Fruit fly (Drosophila melanogaster) whole organism, adult: ENCODE results near the gene Nna1.
A peak's percentile ranks its signal among the peaks of the same experiment; 100 is the strongest.

Experiments
- CG11617 ChIP-seq: fragments of 200-800 bp; sonication (Bioruptor generic); optimal IDR thresholded peaks from 2 replicates; lab custom pipeline; 2017; ENCODE audit warnings: mild to moderate bottlenecking, missing biosample characterization, missing genetic modification reagents, missing genetic modification characterization
- CG12768 ChIP-seq: fragments of 200-800 bp; sonication (Bioruptor generic); optimal IDR thresholded peaks from 2 replicates; lab custom pipeline; 2017; ENCODE audit warnings: missing biosample characterization, missing genetic modification characterization, mild to moderate bottlenecking, moderate library complexity, missing genetic modification reagents
- CG14711 ChIP-seq: fragments of 200-800 bp; sonication (Bioruptor generic); optimal IDR thresholded peaks from 2 replicates; lab custom pipeline; 2018; ENCODE audit warnings: missing biosample characterization, mild to moderate bottlenecking, missing genetic modification characterization, moderate library complexity
- CG1620 ChIP-seq: fragments of 200-800 bp; sonication (Bioruptor generic); optimal IDR thresholded peaks from 2 replicates; lab custom pipeline; 2016; ENCODE audit warnings: missing biosample characterization, missing genetic modification characterization
- CG33017 ChIP-seq: fragments of 200-800 bp; sonication (Bioruptor generic); optimal IDR thresholded peaks from 2 replicates; lab custom pipeline; 2018; ENCODE audit warnings: missing biosample characterization, mild to moderate bottlenecking, missing genetic modification characterization, moderate library complexity
- CG5204 ChIP-seq: fragments of 200-800 bp; sonication (Bioruptor generic); optimal IDR thresholded peaks from 2 replicates; lab custom pipeline; 2016; ENCODE audit warnings: missing biosample characterization, missing genetic modification characterization
- CG7045 ChIP-seq: fragments of 200-800 bp; sonication (Bioruptor generic); optimal IDR thresholded peaks from 2 replicates; lab custom pipeline; 2017; ENCODE audit warnings: missing biosample characterization, mild to moderate bottlenecking, missing genetic modification characterization
- CG7101 ChIP-seq: fragments of 200-800 bp; sonication (Bioruptor generic); optimal IDR thresholded peaks from 2 replicates; lab custom pipeline; 2018; ENCODE audit warnings: missing biosample characterization, mild to moderate bottlenecking, missing genetic modification characterization, moderate library complexity
- Clk ChIP-seq: fragments of 200-800 bp; sonication (Bioruptor generic); optimal IDR thresholded peaks from 2 replicates; lab custom pipeline; 2017; ENCODE audit warnings: missing biosample characterization, missing genetic modification characterization
- Crg-1 ChIP-seq: fragments of 200-800 bp; sonication (Bioruptor generic); optimal IDR thresholded peaks from 2 replicates; lab custom pipeline; 2016; ENCODE audit warnings: missing biosample characterization, missing genetic modification characterization
- Hr96 ChIP-seq: fragments of 200-800 bp; sonication (Bioruptor generic); optimal IDR thresholded peaks from 2 replicates; lab custom pipeline; 2016; ENCODE audit warnings: missing biosample characterization, missing genetic modification characterization
- Mnt ChIP-seq: fragments of 200-800 bp; sonication (Bioruptor generic); optimal IDR thresholded peaks from 2 replicates; lab custom pipeline; 2016; ENCODE audit warnings: missing biosample characterization, mild to moderate bottlenecking, missing genetic modification characterization
- bab1 ChIP-seq: fragments of 200-800 bp; sonication (Bioruptor generic); optimal IDR thresholded peaks from 3 replicates; lab custom pipeline; 2019; ENCODE audit warnings: missing biosample characterization, mild to moderate bottlenecking, missing genetic modification characterization, moderate library complexity
- cic ChIP-seq: fragments of 200-800 bp; sonication (Bioruptor generic); optimal IDR thresholded peaks from 2 replicates; lab custom pipeline; 2017; ENCODE audit warnings: missing biosample characterization, mild to moderate bottlenecking, missing genetic modification characterization, moderate library complexity
- cnc ChIP-seq, 2 experiments: fragments of >200 bp; optimal IDR thresholded peaks; 2 replicates each; lab custom pipeline; 2017
- kay ChIP-seq: fragments of 200-800 bp; sonication (Bioruptor generic); peaks from one replicate; lab custom pipeline; 2016; ENCODE audit warnings: missing biosample characterization, missing genetic modification characterization, borderline replicate concordance
- ovo ChIP-seq: fragments of 200-800 bp; sonication (Bioruptor generic); optimal IDR thresholded peaks from 2 replicates; lab custom pipeline; 2016; ENCODE audit warnings: missing biosample characterization, missing genetic modification characterization
- pad ChIP-seq: fragments of 200-800 bp; sonication (Bioruptor generic); optimal IDR thresholded peaks from 3 replicates; lab custom pipeline; 2017; ENCODE audit warnings: missing biosample characterization, missing genetic modification characterization, mild to moderate bottlenecking, moderate library complexity, missing genetic modification reagents
- tj ChIP-seq: fragments of 200-800 bp; sonication (Bioruptor generic); optimal IDR thresholded peaks from 3 replicates; lab custom pipeline; 2017; ENCODE audit warnings: missing biosample characterization, mild to moderate bottlenecking, missing genetic modification characterization, moderate library complexity
- toe ChIP-seq: fragments of 200-800 bp; sonication (Bioruptor generic); optimal IDR thresholded peaks from 2 replicates; lab custom pipeline; 2016; ENCODE audit warnings: missing biosample characterization, missing genetic modification characterization

The Nna1 gene

DNA sequence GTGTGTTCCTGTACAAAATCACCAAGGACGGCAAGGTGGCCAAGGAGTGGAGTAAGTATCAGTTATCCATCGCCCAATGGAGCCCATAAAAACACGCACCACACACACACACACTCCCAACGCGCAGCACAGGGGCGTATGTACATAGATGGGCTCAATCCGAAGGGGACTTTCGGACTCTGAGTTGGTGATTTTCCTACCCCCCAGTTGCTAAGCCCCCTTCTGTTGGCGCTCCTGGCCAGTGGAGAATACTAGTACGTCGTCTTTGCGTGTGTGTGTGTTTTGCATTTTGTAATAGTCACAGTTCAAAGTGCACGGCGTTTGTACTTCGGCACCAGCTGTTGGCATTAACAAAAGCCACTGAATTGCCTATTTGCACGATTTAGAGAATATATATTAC lies 48.0 kb downstream of the Nna1 start:
- TF ChIP-seq CG1620 (GFP tag; lab: Kevin White, UChicago) (peak; percentile 75), CG12768 (GFP tag; lab: Kevin White, UChicago) (peak; percentile 95), CG33017 (tag; lab: Kevin White, UChicago) (peak; percentile 67), cnc (optimal IDR thresholded peaks at IDR 0.05; lab: Kevin White, UChicago) (no peak), Crg-1 (GFP tag; lab: Kevin White, UChicago) (peak; percentile 42), Hr96 (GFP tag; lab: Kevin White, UChicago) (peak; percentile 89), CG7101 (peak; percentile 78), ovo (GFP tag; lab: Kevin White, UChicago) (no peak), cic (peak; percentile 2), kay (peak; percentile 96), toe (peak; percentile 72), pad (GFP tag; lab: Kevin White, UChicago) (no peak), CG5204 (GFP tag; lab: Kevin White, UChicago) (peak; percentile 78), CG7045 (GFP tag; lab: Kevin White, UChicago) (peak; percentile 77), bab1 (peak; percentile 29), CG14711 (peak; percentile 48), Mnt (GFP tag; lab: Kevin White, UChicago) (peak; percentile 71), Clk (GFP tag; lab: Kevin White, UChicago) (peak; percentile 82), CG11617 (peak; percentile 54), tj (GFP tag; lab: Kevin White, UChicago) (peak; percentile 52)

DNA sequence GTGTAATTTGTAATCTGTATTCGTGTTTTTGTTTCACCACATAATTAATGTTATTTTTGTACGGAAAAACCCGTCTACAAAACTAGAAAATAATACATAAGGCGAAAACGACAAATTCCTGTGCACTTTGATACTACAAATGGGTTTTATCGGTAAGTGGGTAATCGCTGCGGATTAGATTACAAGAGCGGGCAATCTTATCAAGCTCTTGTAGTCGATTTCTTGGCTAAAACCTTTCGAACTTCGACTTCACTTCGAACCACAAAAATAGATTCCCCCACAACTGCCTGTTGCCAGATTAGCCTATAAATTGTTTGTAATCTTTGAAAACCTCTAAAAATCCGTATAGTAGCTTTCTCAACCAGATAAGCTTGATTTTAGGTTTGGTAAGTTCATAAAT lies 48.9 kb downstream of the Nna1 start:
- TF ChIP-seq cnc (optimal IDR thresholded peaks at IDR 0.05; lab: Kevin White, UChicago) (no peak), kay (no peak), Clk (GFP tag; lab: Kevin White, UChicago) (no peak), tj (GFP tag; lab: Kevin White, UChicago) (no peak)

DNA sequence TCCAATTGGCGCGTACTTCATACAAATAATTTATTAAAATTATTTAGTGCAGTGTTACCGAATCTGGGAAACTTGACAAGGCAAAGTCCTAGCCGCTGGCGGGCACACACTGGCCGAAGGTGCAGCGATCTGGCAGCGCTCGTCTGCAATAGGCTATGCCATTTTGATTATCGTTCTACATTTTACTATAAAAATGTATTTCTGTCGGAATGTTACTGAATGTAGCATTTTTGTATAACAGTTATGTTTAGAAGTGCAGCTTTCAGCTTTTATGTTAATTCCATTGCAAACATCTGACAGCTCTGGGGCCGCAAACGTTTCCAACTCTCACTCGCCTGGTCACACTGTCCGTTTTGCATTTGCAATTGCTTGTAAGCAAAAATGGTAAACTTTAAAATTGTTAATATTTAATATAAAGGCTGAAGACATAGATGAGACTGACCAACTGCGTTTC lies 52.5 kb downstream of the Nna1 start, which contains the start of gene Grip91:
Grip91 (minus strand) TSS at position 85 of the 454 bp plus-strand sequence.
- TF ChIP-seq cnc (optimal IDR thresholded peaks at IDR 0.05; lab: Kevin White, UChicago) (no peak), CG7101 (no peak), kay (no peak), ovo (GFP tag; lab: Kevin White, UChicago) (no peak), CG5204 (GFP tag; lab: Kevin White, UChicago) (no peak), bab1 (peak; percentile 60), tj (GFP tag; lab: Kevin White, UChicago) (peak; percentile 77), cic (no peak), Crg-1 (GFP tag; lab: Kevin White, UChicago) (peak; percentile 52), Hr96 (GFP tag; lab: Kevin White, UChicago) (no peak), pad (GFP tag; lab: Kevin White, UChicago) (peak; percentile 35), CG1620 (GFP tag; lab: Kevin White, UChicago) (peak; percentile 49), CG14711 (peak; percentile 86), CG33017 (tag; lab: Kevin White, UChicago) (no peak), CG7045 (GFP tag; lab: Kevin White, UChicago) (no peak), Clk (GFP tag; lab: Kevin White, UChicago) (no peak), CG12768 (GFP tag; lab: Kevin White, UChicago) (no peak), Mnt (GFP tag; lab: Kevin White, UChicago) (peak; percentile 44), toe (peak; percentile 23), CG11617 (peak; percentile 17)

- TF ChIP-seq cic = no peak
- no peak for TF ChIP-seq Clk (GFP tag; lab: Kevin White, UChicago)
- peak; percentile 20 for TF ChIP-seq tj (GFP tag; lab: Kevin White, UChicago)
- no peak for TF ChIP-seq pad (GFP tag; lab: Kevin White, UChicago)
- no peak for TF ChIP-seq CG7045 (GFP tag; lab: Kevin White, UChicago)
Observed at dm6 chrX:13747052-13747451, 55.0 kb downstream of the Nna1 start.

DNA sequence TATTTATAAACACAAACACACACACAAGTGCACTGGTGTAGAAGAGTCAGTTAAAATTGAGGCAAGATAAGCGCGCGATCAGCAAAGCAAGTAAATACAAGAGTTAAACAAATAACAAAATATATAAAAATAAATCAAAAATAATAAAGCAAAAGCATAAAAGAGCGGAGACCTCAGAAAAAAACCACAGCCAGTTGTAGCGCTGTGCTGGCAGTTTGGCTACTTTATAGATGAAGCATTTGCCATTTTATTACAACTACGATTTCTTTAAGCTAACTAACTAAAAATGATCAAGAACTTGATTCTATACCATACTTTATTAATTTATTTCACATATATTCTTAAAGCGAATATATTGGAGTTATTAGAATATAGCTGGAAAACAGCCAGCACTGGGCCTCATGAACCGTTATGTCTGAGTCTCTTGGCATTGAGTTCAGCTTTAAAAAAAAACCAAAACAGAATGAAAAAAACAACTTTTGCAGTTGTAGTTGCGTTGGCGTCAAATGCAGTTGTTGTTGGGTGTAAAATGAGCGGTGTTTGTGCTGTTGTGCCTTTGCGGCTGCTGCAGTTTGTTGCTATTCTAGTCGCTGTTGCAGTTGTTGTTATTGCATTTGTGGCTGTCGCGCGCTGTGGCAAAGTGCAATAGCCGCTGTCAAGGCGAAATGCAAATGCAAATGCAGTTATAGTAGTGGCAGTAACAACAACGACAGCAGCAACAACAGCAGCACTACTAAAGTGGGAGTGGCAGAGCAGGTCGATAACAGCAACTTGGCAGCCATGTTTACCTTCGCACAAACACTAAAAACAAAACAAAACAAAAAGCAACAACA lies 55.8 kb downstream of the Nna1 start:
- TF ChIP-seq CG7101 = no peak
- peak; percentile 75 for TF ChIP-seq tj (GFP tag; lab: Kevin White, UChicago)
- TF ChIP-seq CG11617 = no peak
- TF ChIP-seq kay = peak; percentile 49
- no peak for TF ChIP-seq CG1620 (GFP tag; lab: Kevin White, UChicago)
- TF ChIP-seq Clk (GFP tag; lab: Kevin White, UChicago) = no peak
- TF ChIP-seq toe = no peak
- TF ChIP-seq Crg-1 (GFP tag; lab: Kevin White, UChicago) = no peak
- TF ChIP-seq ovo (GFP tag; lab: Kevin White, UChicago) = peak; percentile 65
- no peak for TF ChIP-seq CG5204 (GFP tag; lab: Kevin White, UChicago)
- no peak for TF ChIP-seq CG12768 (GFP tag; lab: Kevin White, UChicago)
- TF ChIP-seq bab1 = peak; percentile 17
- no peak for TF ChIP-seq Mnt (GFP tag; lab: Kevin White, UChicago)
- TF ChIP-seq cic = no peak
